Fruit fly (Drosophila melanogaster): ENCODE results near the gene MME1.

MME1 gene

dm6 chr2L:7063721-7064179 lies 36.4 kb downstream of the MME1 start, which contains the start of gene Sem1 (continued):
- TF ChIP-seq ttk (GFP tag; IDR thresholded peaks at IDR 0.05) (no peak), CG17829 (tag; optimal IDR thresholded peaks at IDR 0.05) (peak; percentile 8), E2f2 (GFP tag; IDR thresholded peaks at IDR 0.05) (peak; percentile 36; the same call in 1 of the 2 replicates), CG31224 (GFP tag; IDR thresholded peaks at IDR 0.05) (no peak), row (GFP tag; IDR thresholded peaks at IDR 0.05) (peak; percentile 75), ken (GFP tag; IDR thresholded peaks at IDR 0.05) (no peak), CG15696 (tag; optimal IDR thresholded peaks at IDR 0.05) (no peak), Hand (GFP tag; optimal IDR thresholded peaks at IDR 0.05) (no peak), tap (tag; optimal IDR thresholded peaks at IDR 0.05) (no peak), CG4617 (GFP tag; optimal IDR thresholded peaks at IDR 0.05; ENCODE audit: borderline replicate concordance) (peak; percentile 29), MBD-R2 (GFP tag; IDR thresholded peaks at IDR 0.05) (peak; percentile 39; the same call in 1 of the 2 replicates), Hmx (GFP tag; optimal IDR thresholded peaks at IDR 0.05) (no peak), CkIIα-i1 (GFP tag; IDR thresholded peaks at IDR 0.05) (no peak), pzg (GFP tag; optimal IDR thresholded peaks at IDR 0.05) (peak; percentile 55), hkb (optimal IDR thresholded peaks at IDR 0.05) (no peak), hkb (GFP tag; IDR thresholded peaks at IDR 0.05) (no peak), sens-2 (GFP tag; IDR thresholded peaks at IDR 0.05) (no peak), CG8924 (tag; optimal IDR thresholded peaks at IDR 0.05) (peak; percentile 12), nmo (GFP tag; optimal IDR thresholded peaks at IDR 0.05) (peak; percentile 16), fd3F (GFP tag; optimal IDR thresholded peaks at IDR 0.05) (no peak), sr (GFP tag; IDR thresholded peaks at IDR 0.05) (no peak), HLHmδ (GFP tag; optimal IDR thresholded peaks at IDR 0.05) (no peak), CG14710 (tag; optimal IDR thresholded peaks at IDR 0.05) (peak; percentile 50), Ravus (GFP tag; IDR thresholded peaks at IDR 0.05) (no peak), CG1603 (tag; optimal IDR thresholded peaks at IDR 0.05) (peak; percentile 24), CG9797 (GFP tag; optimal IDR thresholded peaks at IDR 0.05) (peak; percentile 59), CG2120 (GFP tag; optimal IDR thresholded peaks at IDR 0.05) (peak; percentile 22), CG11504 (tag; optimal IDR thresholded peaks at IDR 0.05) (peak; percentile 65), CG11695 (GFP tag; IDR thresholded peaks at IDR 0.05) (no peak), Sry-β (GFP tag; optimal IDR thresholded peaks at IDR 0.05) (peak; percentile 91), CG34224 (GFP tag; IDR thresholded peaks at IDR 0.05; ENCODE audit: partially characterized antibody) (peak; percentile 18; the same call in 1 of the 3 replicates), Dp (GFP tag; optimal IDR thresholded peaks at IDR 0.05) (peak; percentile 34), zen2 (GFP tag; IDR thresholded peaks at IDR 0.05; ENCODE audit: partially characterized antibody) (no peak), Hmr (GFP tag; optimal IDR thresholded peaks at IDR 0.05) (no peak), CG2202 (tag; optimal IDR thresholded peaks at IDR 0.05) (no peak)

- TF ChIP-seq unpg (GFP tag; optimal IDR thresholded peaks at IDR 0.05) (no peak), Blimp-1 (GFP tag; optimal IDR thresholded peaks at IDR 0.05) (no peak), chinmo (GFP tag; IDR thresholded peaks at IDR 0.05; ENCODE audit: partially characterized antibody) (no peak), CG16779 (GFP tag; IDR thresholded peaks at IDR 0.05) (0 out of 2 replicates have a peak, but pooled peaks have one; percentile 26), CG32532 (GFP tag; IDR thresholded peaks at IDR 0.05) (0 out of 2 replicates have a peak, but pooled peaks have one; percentile 21), CG5953 (GFP tag; IDR thresholded peaks at IDR 0.05) (no peak), Atf-2 (GFP tag; optimal IDR thresholded peaks at IDR 0.05) (no peak), gce (GFP tag; IDR thresholded peaks at IDR 0.05) (no peak), GATAe (GFP tag; conservative IDR thresholded peaks at IDR 0.05) (no peak), run (tag; optimal IDR thresholded peaks at IDR 0.05) (no peak), ash1 (GFP tag; optimal IDR thresholded peaks at IDR 0.05) (no peak), cad (GFP tag; optimal IDR thresholded peaks at IDR 0.05) (no peak), CG6175 (GFP tag; IDR thresholded peaks at IDR 0.05) (no peak), CG30431 (GFP tag; optimal IDR thresholded peaks at IDR 0.05) (no peak), NK7.1 (GFP tag; optimal IDR thresholded peaks at IDR 0.05) (no peak), CG4282 (GFP tag; optimal IDR thresholded peaks at IDR 0.05) (no peak), TFAM (GFP tag; optimal IDR thresholded peaks at IDR 0.05) (no peak), CG7987 (GFP tag; optimal IDR thresholded peaks at IDR 0.05) (no peak), CkIIα-i1 (GFP tag; IDR thresholded peaks at IDR 0.05) (no peak)
Measured at dm6 chr2L:7065687-7066086, 38.4 kb downstream of the MME1 start, which contains the start of gene Nuf2. Gene Nuf2, minus strand, starts transcription at chr2L:7065837.
